Worm (Caenorhabditis elegans) whole organism, L3 larva: ENCODE results near the gene fbxa-63.

Source experiments
- aly-2 ChIP-seq: fragments of 150-350 bp; optimal IDR thresholded peaks from 2 replicates; lab custom pipeline; 2014; ENCODE audit warnings: missing biosample characterization, missing genetic modification characterization
- ceh-9 ChIP-seq: sonication (generic microtip); optimal IDR thresholded peaks from 2 replicates; lab custom pipeline; 2018; ENCODE audit warnings: missing biosample characterization, missing genetic modification characterization
- egl-27 ChIP-seq: sonication (generic microtip); optimal IDR thresholded peaks from 4 replicates; lab custom pipeline; 2017; ENCODE audit warnings: missing biosample characterization, missing genetic modification reagents, missing genetic modification characterization
- egl-5 ChIP-seq: fragments of 150-350 bp; optimal IDR thresholded peaks from 2 replicates; lab custom pipeline; 2017; ENCODE audit warnings: missing biosample characterization, missing genetic modification reagents, missing genetic modification characterization, inconsistent platforms
- fkh-10 ChIP-seq: sonication (generic microtip); optimal IDR thresholded peaks from 2 replicates; lab custom pipeline; 2017; ENCODE audit warnings: missing biosample characterization, missing genetic modification reagents, missing genetic modification characterization
- pha-4 ChIP-seq: fragments of 150-350 bp; optimal IDR thresholded peaks from 2 replicates; lab custom pipeline; 2014; ENCODE audit warnings: missing biosample characterization, missing genetic modification reagents, missing genetic modification characterization
- sea-2 ChIP-seq: fragments of 150-350 bp; sonication (generic microtip); optimal IDR thresholded peaks from 4 replicates; lab custom pipeline; 2014; ENCODE audit warnings: missing biosample characterization, missing genetic modification reagents, missing genetic modification characterization

- TF ChIP-seq sea-2 (GFP tag; lab: Kevin White, UChicago) (no peak), aly-2 (no peak), fkh-10 (GFP tag; lab: Kevin White, UChicago) (no peak), ceh-9 (no peak), egl-5 (tag; lab: Kevin White, UChicago) (no peak), egl-27 (tag; lab: Kevin White, UChicago) (no peak), pha-4 (tag; lab: Kevin White, UChicago) (peak; percentile 78)
Observed at ce11 chrIII:1228593-1228992, 14.7 kb upstream of the fbxa-63 start.
